Fruit fly (Drosophila melanogaster) whole organism, adult: ENCODE data around the gene CG15599.

Source experiments
- CG11617 ChIP-seq: fragments of 200-800 bp; sonication (Bioruptor generic); optimal IDR thresholded peaks from 2 replicates; lab custom pipeline; 2017; ENCODE audit warnings: mild to moderate bottlenecking, missing biosample characterization, missing genetic modification reagents, missing genetic modification characterization
- CG12768 ChIP-seq: fragments of 200-800 bp; sonication (Bioruptor generic); optimal IDR thresholded peaks from 2 replicates; lab custom pipeline; 2017; ENCODE audit warnings: missing biosample characterization, missing genetic modification characterization, mild to moderate bottlenecking, moderate library complexity, missing genetic modification reagents
- CG14711 ChIP-seq: fragments of 200-800 bp; sonication (Bioruptor generic); optimal IDR thresholded peaks from 2 replicates; lab custom pipeline; 2018; ENCODE audit warnings: missing biosample characterization, mild to moderate bottlenecking, missing genetic modification characterization, moderate library complexity
- CG1620 ChIP-seq: fragments of 200-800 bp; sonication (Bioruptor generic); optimal IDR thresholded peaks from 2 replicates; lab custom pipeline; 2016; ENCODE audit warnings: missing biosample characterization, missing genetic modification characterization
- CG33017 ChIP-seq: fragments of 200-800 bp; sonication (Bioruptor generic); optimal IDR thresholded peaks from 2 replicates; lab custom pipeline; 2018; ENCODE audit warnings: missing biosample characterization, mild to moderate bottlenecking, missing genetic modification characterization, moderate library complexity
- CG5204 ChIP-seq: fragments of 200-800 bp; sonication (Bioruptor generic); optimal IDR thresholded peaks from 2 replicates; lab custom pipeline; 2016; ENCODE audit warnings: missing biosample characterization, missing genetic modification characterization
- CG7045 ChIP-seq: fragments of 200-800 bp; sonication (Bioruptor generic); optimal IDR thresholded peaks from 2 replicates; lab custom pipeline; 2017; ENCODE audit warnings: missing biosample characterization, mild to moderate bottlenecking, missing genetic modification characterization
- CG7101 ChIP-seq: fragments of 200-800 bp; sonication (Bioruptor generic); optimal IDR thresholded peaks from 2 replicates; lab custom pipeline; 2018; ENCODE audit warnings: missing biosample characterization, mild to moderate bottlenecking, missing genetic modification characterization, moderate library complexity
- Clk ChIP-seq: fragments of 200-800 bp; sonication (Bioruptor generic); optimal IDR thresholded peaks from 2 replicates; lab custom pipeline; 2017; ENCODE audit warnings: missing biosample characterization, missing genetic modification characterization
- Crg-1 ChIP-seq: fragments of 200-800 bp; sonication (Bioruptor generic); optimal IDR thresholded peaks from 2 replicates; lab custom pipeline; 2016; ENCODE audit warnings: missing biosample characterization, missing genetic modification characterization
- Hr96 ChIP-seq: fragments of 200-800 bp; sonication (Bioruptor generic); optimal IDR thresholded peaks from 2 replicates; lab custom pipeline; 2016; ENCODE audit warnings: missing biosample characterization, missing genetic modification characterization
- Mnt ChIP-seq: fragments of 200-800 bp; sonication (Bioruptor generic); optimal IDR thresholded peaks from 2 replicates; lab custom pipeline; 2016; ENCODE audit warnings: missing biosample characterization, mild to moderate bottlenecking, missing genetic modification characterization
- bab1 ChIP-seq: fragments of 200-800 bp; sonication (Bioruptor generic); optimal IDR thresholded peaks from 3 replicates; lab custom pipeline; 2019; ENCODE audit warnings: missing biosample characterization, mild to moderate bottlenecking, missing genetic modification characterization, moderate library complexity
- cic ChIP-seq: fragments of 200-800 bp; sonication (Bioruptor generic); optimal IDR thresholded peaks from 2 replicates; lab custom pipeline; 2017; ENCODE audit warnings: missing biosample characterization, mild to moderate bottlenecking, missing genetic modification characterization, moderate library complexity
- cnc ChIP-seq, 2 experiments: fragments of >200 bp; optimal IDR thresholded peaks; 2 replicates each; lab custom pipeline; 2017
- kay ChIP-seq: fragments of 200-800 bp; sonication (Bioruptor generic); peaks from one replicate; lab custom pipeline; 2016; ENCODE audit warnings: missing biosample characterization, missing genetic modification characterization, borderline replicate concordance
- ovo ChIP-seq: fragments of 200-800 bp; sonication (Bioruptor generic); optimal IDR thresholded peaks from 2 replicates; lab custom pipeline; 2016; ENCODE audit warnings: missing biosample characterization, missing genetic modification characterization
- pad ChIP-seq: fragments of 200-800 bp; sonication (Bioruptor generic); optimal IDR thresholded peaks from 3 replicates; lab custom pipeline; 2017; ENCODE audit warnings: missing biosample characterization, missing genetic modification characterization, mild to moderate bottlenecking, moderate library complexity, missing genetic modification reagents
- tj ChIP-seq: fragments of 200-800 bp; sonication (Bioruptor generic); optimal IDR thresholded peaks from 3 replicates; lab custom pipeline; 2017; ENCODE audit warnings: missing biosample characterization, mild to moderate bottlenecking, missing genetic modification characterization, moderate library complexity
- toe ChIP-seq: fragments of 200-800 bp; sonication (Bioruptor generic); optimal IDR thresholded peaks from 2 replicates; lab custom pipeline; 2016; ENCODE audit warnings: missing biosample characterization, missing genetic modification characterization

The CG15599 gene

dm6 chrX:15684419-15684818 is 4.2 kb downstream of the CG15599 start:
- TF ChIP-seq tj (GFP tag; lab: Kevin White, UChicago) (no peak), CG33017 (tag; lab: Kevin White, UChicago) (no peak), CG11617 (GFP tag; lab: Kevin White, UChicago) (no peak), cic (GFP tag; lab: Kevin White, UChicago) (no peak), CG5204 (GFP tag; lab: Kevin White, UChicago) (no peak), Clk (GFP tag; lab: Kevin White, UChicago) (no peak), CG7045 (no peak), Hr96 (GFP tag; lab: Kevin White, UChicago) (no peak), CG1620 (GFP tag; lab: Kevin White, UChicago) (no peak), CG14711 (tag; lab: Kevin White, UChicago) (no peak)

DNA sequence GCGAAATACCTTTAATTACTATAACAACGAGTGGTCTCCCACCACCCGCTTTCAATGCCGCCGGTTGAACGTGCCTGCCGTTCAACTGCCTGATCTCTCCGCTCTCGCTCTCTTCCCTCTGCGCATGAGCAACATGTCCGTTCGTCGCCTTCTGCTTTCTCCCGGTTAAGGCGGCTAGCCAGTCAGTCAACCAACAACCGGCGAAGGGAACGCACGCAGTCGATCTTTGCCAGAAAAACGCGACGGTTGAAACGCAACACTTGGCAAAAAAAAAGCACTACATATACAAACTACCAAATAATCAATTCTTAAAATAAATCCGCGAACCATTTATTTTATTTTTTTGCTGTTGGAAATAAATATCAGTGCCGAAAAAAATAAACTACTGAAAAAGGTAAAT is 13.4 kb downstream of the CG15599 start, which contains the start of gene CG12708:
Gene CG12708 (plus strand): TSS at position 183 of the 400 bp plus-strand sequence.
- TF ChIP-seq CG7045 (no peak), ovo (GFP tag; lab: Kevin White, UChicago) (no peak), CG5204 (GFP tag; lab: Kevin White, UChicago) (no peak)

DNA sequence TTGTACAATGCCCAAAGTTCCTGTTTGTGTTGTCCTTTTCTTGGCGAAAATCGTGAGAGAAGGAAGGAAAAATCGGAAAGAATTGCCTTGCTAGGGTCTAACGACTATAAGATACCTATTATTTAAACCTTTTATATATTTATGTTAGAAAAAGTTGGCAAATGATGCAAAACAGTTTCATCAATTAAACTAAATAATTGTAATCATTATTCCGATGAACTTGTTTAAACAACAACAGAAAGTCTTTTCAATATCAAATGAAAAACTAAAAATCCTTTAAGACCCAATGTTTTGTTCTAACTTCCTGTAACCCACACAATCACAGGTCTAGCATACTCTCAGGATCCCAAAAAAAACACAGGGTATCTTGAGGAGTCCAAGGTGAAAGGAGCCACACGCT is 14.3 kb downstream of the CG15599 start:
- TF ChIP-seq toe (GFP tag; lab: Kevin White, UChicago), result no peak

DNA sequence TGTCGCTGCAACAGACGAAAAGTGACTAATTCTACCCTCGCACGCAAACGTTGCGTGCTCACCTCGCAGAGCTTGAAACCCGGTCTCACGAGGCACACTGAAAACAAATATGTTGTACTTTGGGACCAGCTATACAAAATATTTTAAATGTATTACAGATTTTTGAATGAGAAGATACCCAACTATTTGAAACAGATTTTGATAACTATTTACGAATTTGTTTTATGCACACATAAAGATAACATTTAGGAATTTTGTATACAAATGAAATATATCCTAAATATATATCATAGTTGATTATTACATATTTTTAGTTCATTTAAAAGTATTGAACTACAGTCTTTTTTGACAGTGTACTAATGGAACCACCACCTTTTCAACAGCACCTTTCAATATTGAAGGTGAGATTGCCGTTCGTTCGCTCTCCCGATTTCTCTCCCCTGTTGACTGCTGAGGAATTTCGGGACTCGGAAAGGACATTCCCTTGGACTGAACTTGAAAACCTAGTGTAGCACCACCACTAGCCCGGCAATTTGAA is 17.6 kb downstream of the CG15599 start, which contains the start of gene CG15646:
Gene CG15646 (minus strand): TSS at position 4 of the 538 bp plus-strand sequence.
- TF ChIP-seq CG12768 (GFP tag; lab: Kevin White, UChicago), result no peak
- TF ChIP-seq CG14711 (tag; lab: Kevin White, UChicago), result no peak
- no peak for TF ChIP-seq cnc (optimal IDR thresholded peaks at IDR 0.05; lab: Kevin White, UChicago)
- no peak for TF ChIP-seq CG7045
- no peak for TF ChIP-seq CG11617 (GFP tag; lab: Kevin White, UChicago)
- no peak for TF ChIP-seq ovo (GFP tag; lab: Kevin White, UChicago)
- TF ChIP-seq CG5204 (GFP tag; lab: Kevin White, UChicago), result no peak
- no peak for TF ChIP-seq CG1620 (GFP tag; lab: Kevin White, UChicago)
- no peak for TF ChIP-seq CG33017 (tag; lab: Kevin White, UChicago)
- TF ChIP-seq CG7101 (tag; lab: Kevin White, UChicago), result no peak
- no peak for TF ChIP-seq kay (GFP tag; lab: Kevin White, UChicago)
- no peak for TF ChIP-seq bab1 (GFP tag; lab: Kevin White, UChicago)

DNA sequence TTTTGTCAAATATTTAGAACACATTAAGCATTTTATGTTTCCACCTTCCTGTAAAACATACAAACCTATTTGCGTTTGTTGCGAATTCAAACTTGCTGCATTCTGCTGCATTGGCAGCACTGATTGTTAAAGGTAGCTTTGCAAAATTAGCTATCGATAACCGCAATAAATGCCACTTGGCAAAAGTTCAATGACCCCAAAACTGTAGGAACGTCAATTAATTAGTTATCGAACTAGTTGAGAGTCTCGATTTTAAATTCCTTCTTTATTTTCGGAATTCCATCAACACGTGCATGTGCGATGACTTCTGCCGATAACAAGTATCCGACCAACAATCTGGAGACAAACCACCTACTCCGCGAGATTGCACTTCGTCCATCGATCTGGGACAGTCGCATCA is 26.4 kb downstream of the CG15599 start, which contains the start of gene CG8119:
Gene CG8119 (plus strand): TSS at position 301 of the 400 bp plus-strand sequence.
- no peak for TF ChIP-seq CG14711 (tag; lab: Kevin White, UChicago)
- no peak for TF ChIP-seq Clk (GFP tag; lab: Kevin White, UChicago)
- no peak for TF ChIP-seq tj (GFP tag; lab: Kevin White, UChicago)
- no peak for TF ChIP-seq pad
- TF ChIP-seq cic (GFP tag; lab: Kevin White, UChicago), result no peak
- TF ChIP-seq bab1 (GFP tag; lab: Kevin White, UChicago), result no peak
- no peak for TF ChIP-seq CG11617 (GFP tag; lab: Kevin White, UChicago)
- TF ChIP-seq Crg-1 (GFP tag; lab: Kevin White, UChicago), result no peak
- no peak for TF ChIP-seq toe (GFP tag; lab: Kevin White, UChicago)
- TF ChIP-seq cnc (optimal IDR thresholded peaks at IDR 0.05; lab: Kevin White, UChicago), result no peak
- no peak for TF ChIP-seq CG33017 (tag; lab: Kevin White, UChicago)
- TF ChIP-seq CG5204 (GFP tag; lab: Kevin White, UChicago), result no peak
- TF ChIP-seq ovo (GFP tag; lab: Kevin White, UChicago), result no peak
- TF ChIP-seq CG1620 (GFP tag; lab: Kevin White, UChicago), result no peak

DNA sequence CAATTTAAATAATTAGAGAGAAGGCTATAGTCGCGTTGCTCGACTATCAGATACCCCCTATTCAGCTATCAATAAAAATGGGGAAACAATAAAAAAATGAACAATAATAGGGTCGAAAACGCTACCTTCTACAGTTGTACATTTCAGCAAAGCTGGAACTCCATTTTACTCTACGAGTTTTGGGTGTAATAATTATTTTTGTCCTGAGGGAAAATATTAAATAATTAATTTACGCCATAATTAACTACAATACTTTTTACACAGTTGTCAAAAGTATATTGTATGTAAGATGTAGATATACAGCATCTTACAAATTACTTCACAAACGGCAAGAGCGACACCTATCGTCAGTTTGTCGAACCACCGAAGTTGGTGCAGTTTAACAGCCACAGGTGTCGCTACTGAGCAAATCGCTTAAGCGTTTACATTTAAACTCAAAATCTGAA is 35.3 kb downstream of the CG15599 start:
- TF ChIP-seq CG5204 (GFP tag; lab: Kevin White, UChicago) (peak; percentile 7), CG1620 (GFP tag; lab: Kevin White, UChicago) (peak; percentile 4), toe (GFP tag; lab: Kevin White, UChicago) (peak; percentile 8), Clk (GFP tag; lab: Kevin White, UChicago) (no peak)

DNA sequence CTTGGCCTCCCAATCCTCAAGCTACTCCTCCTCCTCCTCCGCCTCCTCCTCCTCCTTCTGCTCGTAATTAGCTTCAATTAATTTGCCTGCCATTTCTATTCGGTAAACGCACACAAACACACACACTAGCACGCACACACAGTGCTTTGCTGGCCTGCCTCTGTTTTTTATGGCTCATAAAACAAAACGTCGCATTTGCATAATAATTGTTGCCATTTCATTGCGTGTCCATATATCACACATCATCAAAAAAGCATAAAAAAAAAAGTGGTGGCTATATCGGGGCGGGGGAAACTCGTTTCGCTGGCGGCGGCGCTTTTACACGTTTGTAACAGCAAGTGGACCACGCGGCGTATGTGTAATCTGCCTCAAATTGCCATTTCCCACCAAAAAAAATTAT is 37.1 kb downstream of the CG15599 start:
- no peak for TF ChIP-seq kay (GFP tag; lab: Kevin White, UChicago)
- TF ChIP-seq Hr96 (GFP tag; lab: Kevin White, UChicago), result no peak
- no peak for TF ChIP-seq Mnt (GFP tag; lab: Kevin White, UChicago)
- no peak for TF ChIP-seq ovo (GFP tag; lab: Kevin White, UChicago)
- TF ChIP-seq cic (GFP tag; lab: Kevin White, UChicago), result no peak
